Fruit fly (Drosophila melanogaster) whole organism, wandering third instar larva: Measurements from ENCODE around the gene ksh.

Experiments used
- HLH106 ChIP-seq: fragments of 200-800 bp; optimal IDR thresholded peaks from 3 replicates; lab custom pipeline; 2019; ENCODE audit warnings: missing biosample characterization, mild to moderate bottlenecking, missing genetic modification characterization, moderate library complexity
- Hnf4 ChIP-seq: fragments of 200-800 bp; sonication (Bioruptor generic); optimal IDR thresholded peaks from 2 replicates; lab custom pipeline; 2016; ENCODE audit warnings: missing biosample characterization, mild to moderate bottlenecking, missing genetic modification characterization
- Hr78 ChIP-seq: fragments of >200 bp; optimal IDR thresholded peaks from 2 replicates; lab custom pipeline; 2017; ENCODE audit warnings: missing biosample characterization, missing genetic modification characterization
- Rel ChIP-seq, 2 experiments: fragments of 200-800 bp; sonication (Bioruptor generic) in 1 of 2; optimal IDR thresholded peaks; 2 replicates in 1 of 2; 3 replicates in 1 of 2; lab custom pipeline; 2016 to 2019; ENCODE audit warnings: mild to moderate bottlenecking in 2 of 2, missing biosample characterization in 2 of 2, missing genetic modification characterization in 2 of 2, moderate library complexity in 1 of 2
- dsf ChIP-seq: sonication (Bioruptor generic); optimal IDR thresholded peaks from 2 replicates; lab custom pipeline; 2016; ENCODE audit warnings: missing biosample characterization, missing genetic modification characterization, borderline replicate concordance
- jim ChIP-seq: fragments of 175-275, 200-325 bp; sonication (Bioruptor generic); optimal IDR thresholded peaks from 2 replicates; lab custom pipeline; 2016; ENCODE audit warnings: missing biosample characterization, mild to moderate bottlenecking, missing genetic modification characterization
- lola ChIP-seq: fragments of >200 bp; optimal IDR thresholded peaks from 2 replicates; lab custom pipeline; 2017; ENCODE audit warnings: missing biosample characterization, missing genetic modification characterization
- usp ChIP-seq: fragments of >200 bp; optimal IDR thresholded peaks from 2 replicates; lab custom pipeline; 2017; ENCODE audit warnings: missing biosample characterization, missing genetic modification characterization

- no peak for TF ChIP-seq Hr78 (GFP tag; lab: Kevin White, UChicago)
- TF ChIP-seq HLH106 (tag; lab: Kevin White, UChicago): no peak
- TF ChIP-seq jim: no peak
- TF ChIP-seq usp (GFP tag; lab: Kevin White, UChicago): no peak
- no peak for TF ChIP-seq dsf (GFP tag; lab: Kevin White, UChicago)
- no peak for TF ChIP-seq lola (GFP tag; lab: Kevin White, UChicago)
- TF ChIP-seq Hnf4 (GFP tag; lab: Kevin White, UChicago): no peak
- TF ChIP-seq Rel (GFP tag; optimal IDR thresholded peaks at IDR 0.05; lab: Kevin White, UChicago): no peak
- TF ChIP-seq Rel (tag; optimal IDR thresholded peaks at IDR 0.05; lab: Kevin White, UChicago): no peak
Measured at dm6 chrX:19510204-19510603, 15.4 kb upstream of the ksh start.
